Fruit fly (Drosophila melanogaster) whole organism, embryonic: ENCODE data around the gene nuf.
A peak's percentile ranks its signal among the peaks of the same experiment; 100 is the strongest.

Experiments
- Atf-2 ChIP-seq: fragments of 200-800 bp; sonication (Bioruptor generic); optimal IDR thresholded peaks from 2 replicates; lab custom pipeline; 2016; ENCODE audit warnings: missing biosample characterization, missing genetic modification characterization
- CG11085 ChIP-seq: fragments of 200-800 bp; sonication (Bioruptor generic); IDR thresholded peaks from 2 replicates; pipeline ENCODE4 v1.3.6; 2022; ENCODE audit warnings: missing biosample characterization, missing genetic modification characterization
- CG11456 ChIP-seq: fragments of 200-800 bp; sonication (Bioruptor generic); IDR thresholded peaks from 3 replicates; pipeline ENCODE4 v1.3.6; 2022; ENCODE audit warnings: missing biosample characterization, missing genetic modification characterization
- CG11695 ChIP-seq: fragments of 200-800 bp; sonication (Bioruptor generic); IDR thresholded peaks from 3 replicates; pipeline ENCODE4 v1.3.6; 2022; ENCODE audit warnings: missing biosample characterization, missing genetic modification characterization
- CG13123 ChIP-seq: fragments of 200-800 bp; sonication (Bioruptor generic); optimal IDR thresholded peaks from 2 replicates; lab custom pipeline; 2016; ENCODE audit warnings: missing biosample characterization, missing genetic modification characterization
- CG13624 ChIP-seq: fragments of 200-800 bp; sonication (Bioruptor generic); optimal IDR thresholded peaks from 2 replicates; lab custom pipeline; 2016; ENCODE audit warnings: missing biosample characterization, missing genetic modification characterization
- CG13775 ChIP-seq: fragments of 200-800 bp; sonication (Bioruptor generic); optimal IDR thresholded peaks from 3 replicates; lab custom pipeline; 2017; ENCODE audit warnings: missing biosample characterization, mild to moderate bottlenecking, missing genetic modification characterization
- CG18476 ChIP-seq: fragments of 200-800 bp; sonication (Bioruptor generic); optimal IDR thresholded peaks from 2 replicates; lab custom pipeline; 2016; ENCODE audit warnings: missing biosample characterization, mild to moderate bottlenecking, missing genetic modification characterization
- CG2116 ChIP-seq: fragments of 200-800 bp; sonication (Bioruptor generic); optimal IDR thresholded peaks from 3 replicates; lab custom pipeline; 2018; ENCODE audit warnings: missing biosample characterization, mild to moderate bottlenecking, missing genetic modification characterization
- CG2875 ChIP-seq: fragments of 200-800 bp; sonication (Bioruptor generic); optimal IDR thresholded peaks from 2 replicates; lab custom pipeline; 2017; ENCODE audit warnings: missing biosample characterization, mild to moderate bottlenecking, missing genetic modification characterization, missing genetic modification reagents
- CG31388 ChIP-seq: fragments of 200-800 bp; sonication (Bioruptor generic); optimal IDR thresholded peaks from 2 replicates; lab custom pipeline; 2016; ENCODE audit warnings: missing biosample characterization, missing genetic modification characterization
- CG32532 ChIP-seq: fragments of 200-800 bp; sonication (Bioruptor generic); IDR thresholded peaks from 2 replicates; pipeline ENCODE4 v1.3.6; 2022; ENCODE audit warnings: missing biosample characterization, missing genetic modification characterization
- CG3407 ChIP-seq: fragments of 200-800 bp; sonication (Bioruptor generic); optimal IDR thresholded peaks from 2 replicates; lab custom pipeline; 2018; ENCODE audit warnings: missing biosample characterization, mild to moderate bottlenecking, missing genetic modification characterization
- CG34376 ChIP-seq: fragments of 200-800 bp; sonication (Bioruptor generic); optimal IDR thresholded peaks from 2 replicates; lab custom pipeline; 2018; ENCODE audit warnings: missing biosample characterization, mild to moderate bottlenecking, missing genetic modification characterization
- CG6272 ChIP-seq: fragments of 200-800 bp; sonication (Bioruptor generic); IDR thresholded peaks from 2 replicates; pipeline ENCODE4 v1.3.6; 2022; ENCODE audit warnings: missing biosample characterization, missing genetic modification characterization
- CG6689 ChIP-seq: fragments of 200-800 bp; sonication (Bioruptor generic); IDR thresholded peaks from 2 replicates; pipeline ENCODE4 v1.3.6; 2022; ENCODE audit warnings: missing biosample characterization, missing genetic modification characterization
- CG7745 ChIP-seq: fragments of 200-800 bp; sonication (Bioruptor generic); optimal IDR thresholded peaks from 2 replicates; lab custom pipeline; 2018; ENCODE audit warnings: missing biosample characterization, mild to moderate bottlenecking, missing genetic modification characterization, moderate library complexity
- CG8359 ChIP-seq: fragments of 200-800 bp; sonication (Bioruptor generic); optimal IDR thresholded peaks from 2 replicates; lab custom pipeline; 2017; ENCODE audit warnings: missing biosample characterization, mild to moderate bottlenecking, missing genetic modification characterization, borderline replicate concordance
- CG9932 ChIP-seq: fragments of 200-800 bp; sonication (Bioruptor generic); IDR thresholded peaks from 2 replicates; pipeline ENCODE4 v1.3.6; 2022; ENCODE audit warnings: missing biosample characterization, missing genetic modification characterization
- Chrac-16 ChIP-seq: fragments of 200-800 bp; sonication (Bioruptor generic); optimal IDR thresholded peaks from 3 replicates; lab custom pipeline; 2016; ENCODE audit warnings: missing biosample characterization, missing genetic modification characterization
- CoRest ChIP-seq: fragments of 200-800 bp; sonication (Bioruptor generic); optimal IDR thresholded peaks from 3 replicates; lab custom pipeline; 2018; ENCODE audit warnings: missing biosample characterization, mild to moderate bottlenecking, missing genetic modification characterization, moderate library complexity
- D19B ChIP-seq: fragments of 200-800 bp; sonication (Bioruptor generic); optimal IDR thresholded peaks from 2 replicates; lab custom pipeline; 2017; ENCODE audit warnings: missing biosample characterization, mild to moderate bottlenecking, missing genetic modification characterization
- Dll ChIP-seq: fragments of 200-800 bp; sonication (Bioruptor generic); IDR thresholded peaks from 4 replicates; pipeline ENCODE4 v1.3.6; 2022; ENCODE audit warnings: missing biosample characterization, missing genetic modification characterization; ENCODE audit not compliant: partially characterized antibody
- Dref ChIP-seq: fragments of 200-800 bp; sonication (Bioruptor generic); IDR thresholded peaks from 2 replicates; pipeline ENCODE4 v1.3.6; 2022; ENCODE audit warnings: missing biosample characterization, missing genetic modification characterization
- Drgx ChIP-seq: fragments of 200-800 bp; sonication (Bioruptor generic); IDR thresholded peaks from 2 replicates; pipeline ENCODE4 v1.3.6; 2022; ENCODE audit warnings: missing biosample characterization, missing genetic modification characterization
- E2f1 ChIP-seq: fragments of 200-800 bp; sonication (Bioruptor generic); IDR thresholded peaks from 2 replicates; pipeline ENCODE4 v1.3.6; 2022; ENCODE audit warnings: missing biosample characterization, missing genetic modification characterization
- Fer3 ChIP-seq: fragments of 200-800 bp; sonication (Bioruptor generic); optimal IDR thresholded peaks from 2 replicates; lab custom pipeline; 2018; ENCODE audit warnings: missing biosample characterization, mild to moderate bottlenecking, missing genetic modification characterization, moderate library complexity
- Nf-YA ChIP-seq: fragments of 200-800 bp; sonication (Bioruptor generic); IDR thresholded peaks from 2 replicates; pipeline ENCODE4 v1.3.6; 2022; ENCODE audit warnings: missing biosample characterization, missing genetic modification characterization
- Nf-YB ChIP-seq: fragments of 200-800 bp; sonication (Bioruptor generic); optimal IDR thresholded peaks from 3 replicates; lab custom pipeline; 2019; ENCODE audit warnings: missing biosample characterization, mild to moderate bottlenecking, missing genetic modification characterization, moderate library complexity
- Ravus ChIP-seq: fragments of 200-800 bp; sonication (Bioruptor generic); IDR thresholded peaks from 2 replicates; pipeline ENCODE4 v1.3.6; 2022; ENCODE audit warnings: missing biosample characterization, missing genetic modification characterization
- Trl ChIP-seq, 3 experiments: fragments of >200 bp in 2 of 3; fragments of 200-800 bp in 1 of 3; sonication (Bioruptor generic) in 1 of 3; optimal IDR thresholded peaks; 2 replicates in 1 of 3; 3 replicates in 2 of 3; lab custom pipeline; 2016 to 2017; ENCODE audit warnings: missing biosample characterization in 1 of 3, missing genetic modification characterization in 1 of 3
- chm ChIP-seq: fragments of 200-800 bp; sonication (Bioruptor generic); IDR thresholded peaks from 2 replicates; pipeline ENCODE4 v1.3.6; 2022; ENCODE audit warnings: missing biosample characterization, missing genetic modification characterization
- dmrt11E ChIP-seq: fragments of 200-800 bp; sonication (Bioruptor generic); optimal IDR thresholded peaks from 3 replicates; lab custom pipeline; 2018; ENCODE audit warnings: missing biosample characterization, mild to moderate bottlenecking, missing genetic modification characterization, moderate library complexity
- ems ChIP-seq: fragments of 200-800 bp; sonication (Bioruptor generic); optimal IDR thresholded peaks from 3 replicates; lab custom pipeline; 2016; ENCODE audit warnings: missing biosample characterization, missing genetic modification characterization
- fd3F ChIP-seq: fragments of 200-800 bp; sonication (Bioruptor generic); optimal IDR thresholded peaks from 2 replicates; lab custom pipeline; 2018; ENCODE audit warnings: missing biosample characterization, mild to moderate bottlenecking, missing genetic modification characterization, moderate library complexity
- gcm2 ChIP-seq: fragments of 200-800 bp; sonication (Bioruptor generic); optimal IDR thresholded peaks from 2 replicates; lab custom pipeline; 2016; ENCODE audit warnings: missing biosample characterization, missing genetic modification characterization
- gro ChIP-seq: fragments of 200-800 bp; sonication (Bioruptor generic); optimal IDR thresholded peaks from 2 replicates; lab custom pipeline; 2016; ENCODE audit warnings: missing biosample characterization, missing genetic modification characterization
- gsb ChIP-seq: fragments of 200-800 bp; sonication (Bioruptor generic); IDR thresholded peaks from 2 replicates; pipeline ENCODE4 v1.3.6; 2022; ENCODE audit warnings: missing biosample characterization, missing genetic modification characterization
- her ChIP-seq: fragments of 200-800 bp; sonication (Bioruptor generic); optimal IDR thresholded peaks from 2 replicates; lab custom pipeline; 2016; ENCODE audit warnings: missing biosample characterization, missing genetic modification characterization
- klu ChIP-seq: fragments of 200-800 bp; sonication (Bioruptor generic); IDR thresholded peaks from 2 replicates; pipeline ENCODE4 v1.3.6; 2022; ENCODE audit warnings: missing biosample characterization, missing genetic modification characterization
- kni ChIP-seq: fragments of 200-800 bp; sonication (Bioruptor generic); optimal IDR thresholded peaks from 3 replicates; lab custom pipeline; 2017; ENCODE audit warnings: mild to moderate bottlenecking, missing biosample characterization, missing genetic modification reagents, missing genetic modification characterization
- nerfin-1 ChIP-seq: fragments of 200-800 bp; sonication (Bioruptor generic); optimal IDR thresholded peaks from 3 replicates; lab custom pipeline; 2019; ENCODE audit warnings: missing biosample characterization, mild to moderate bottlenecking, missing genetic modification characterization, moderate library complexity
- onecut ChIP-seq: fragments of 200-800 bp; sonication (Bioruptor generic); IDR thresholded peaks from 2 replicates; pipeline ENCODE4 v1.3.6; 2022; ENCODE audit warnings: missing biosample characterization, missing genetic modification characterization
- pan ChIP-seq, 4 experiments: fragments of >200 bp in 3 of 4; fragments of 200-800 bp in 1 of 4; sonication (Bioruptor generic) in 1 of 4; optimal IDR thresholded peaks in 3 of 4; IDR thresholded peaks in 1 of 4; 2 replicates each; pipeline versions ENCODE4 v1.3.6 to Lab custom; 2017 to 2022; ENCODE audit warnings: missing biosample characterization in 2 of 4, missing genetic modification characterization in 2 of 4, mixed read lengths in 1 of 4
- repo ChIP-seq: fragments of 200-800 bp; sonication (Bioruptor generic); optimal IDR thresholded peaks from 2 replicates; lab custom pipeline; 2016; ENCODE audit warnings: missing biosample characterization, missing genetic modification characterization
- rib ChIP-seq: fragments of 200-800 bp; sonication (Bioruptor generic); IDR thresholded peaks from 2 replicates; pipeline ENCODE4 v1.3.6; 2022; ENCODE audit warnings: missing biosample characterization, missing genetic modification characterization
- schlank ChIP-seq: fragments of 200-800 bp; sonication (Bioruptor generic); optimal IDR thresholded peaks from 2 replicates; lab custom pipeline; 2018; ENCODE audit warnings: missing biosample characterization, mild to moderate bottlenecking, missing genetic modification characterization
- tio ChIP-seq: fragments of 200-800 bp; sonication (Bioruptor generic); optimal IDR thresholded peaks from 2 replicates; lab custom pipeline; 2017; ENCODE audit warnings: missing biosample characterization, missing genetic modification characterization, inconsistent platforms
- toy ChIP-seq: fragments of 200-800 bp; sonication (Bioruptor generic); IDR thresholded peaks from 2 replicates; pipeline ENCODE4 v1.3.6; 2022; ENCODE audit warnings: missing biosample characterization, missing genetic modification characterization
- yki ChIP-seq: fragments of >200 bp; optimal IDR thresholded peaks from 3 replicates; lab custom pipeline; 2018
- zfh2 ChIP-seq: fragments of 200-800 bp; sonication (Bioruptor generic); optimal IDR thresholded peaks from 2 replicates; lab custom pipeline; 2016; ENCODE audit warnings: missing biosample characterization, missing genetic modification characterization

The nuf gene

dm6 chr3L:14217677-14218254, 27.1 kb downstream of the nuf start, which contains the start of gene CG7768 (continued):
- TF ChIP-seq fd3F (GFP tag; lab: Kevin White, UChicago) (peak; percentile 84), D19B (GFP tag; lab: Kevin White, UChicago) (no peak), Fer3 (tag; lab: Kevin White, UChicago) (peak; percentile 66), CG11456 (no peak), Nf-YB (GFP tag; lab: Kevin White, UChicago) (no peak), CG2116 (GFP tag; lab: Kevin White, UChicago) (peak; percentile 3), CG13775 (GFP tag; lab: Kevin White, UChicago) (no peak), Drgx (no peak), CG32532 (GFP tag; lab: Robert Waterston, UW) (no peak), CG2875 (GFP tag; lab: Kevin White, UChicago) (no peak), CG6272 (GFP tag; lab: Robert Waterston, UW) (no peak), CG11695 (GFP tag; lab: Robert Waterston, UW) (no peak; the same call in 2 of the 3 replicates), toy (GFP tag; lab: Robert Waterston, UW) (no peak), E2f1 (GFP tag; lab: Robert Waterston, UW) (no peak), CG8359 (no peak), dmrt11E (no peak), pan (optimal IDR thresholded peaks at IDR 0.05; lab: Kevin White, UChicago) (no peak), pan (GFP tag; optimal IDR thresholded peaks at IDR 0.05 in 1 of 2, IDR thresholded peaks at IDR 0.05 in 1 of 2) (no peak), kni (peak; percentile 18), schlank (peak; percentile 80), tio (GFP tag; lab: Kevin White, UChicago) (peak; percentile 37), gsb (GFP tag; lab: Robert Waterston, UW) (no peak), onecut (GFP tag; lab: Robert Waterston, UW) (peak; percentile 37), CG6689 (GFP tag; lab: Robert Waterston, UW) (no peak), CoRest (peak; percentile 56), rib (GFP tag; lab: Robert Waterston, UW) (no peak), yki (no peak), gro (GFP tag; lab: Kevin White, UChicago) (peak; percentile 68), ems (GFP tag; lab: Kevin White, UChicago) (peak; percentile 15), CG11085 (GFP tag; lab: Robert Waterston, UW) (no peak; the same call in 1 of the 2 replicates), CG31388 (GFP tag; lab: Kevin White, UChicago) (no peak), CG3407 (peak; percentile 21), klu (GFP tag; lab: Robert Waterston, UW) (no peak), CG34376 (peak; percentile 73), gcm2 (GFP tag; lab: Kevin White, UChicago) (no peak), her (GFP tag; lab: Kevin White, UChicago) (peak; percentile 46), CG13624 (GFP tag; lab: Kevin White, UChicago) (no peak), Nf-YA (GFP tag; lab: Robert Waterston, UW) (peak; percentile 51), Ravus (GFP tag; lab: Robert Waterston, UW) (no peak), Dref (no peak), chm (GFP tag; lab: Robert Waterston, UW) (no peak), CG9932 (no peak), CG18476 (GFP tag; lab: Kevin White, UChicago) (peak; percentile 20), CG7745 (tag; lab: Kevin White, UChicago) (no peak), repo (GFP tag; lab: Kevin White, UChicago) (no peak), Chrac-16 (GFP tag; lab: Kevin White, UChicago) (no peak), CG13123 (peak; percentile 42), Atf-2 (GFP tag; lab: Kevin White, UChicago) (no peak), nerfin-1 (tag; lab: Kevin White, UChicago) (no peak), Trl (optimal IDR thresholded peaks at IDR 0.05; lab: Kevin White, UChicago) (no peak), Trl (GFP tag; optimal IDR thresholded peaks at IDR 0.05; lab: Kevin White, UChicago) (peak; percentile 47), Dll (GFP tag; lab: Robert Waterston, UW) (no peak), zfh2 (GFP tag; lab: Kevin White, UChicago) (peak; percentile 38)
